Worm (Caenorhabditis elegans) whole organism, early embryonic: ENCODE results near the gene sulp-3.

Source experiments
- B0310.2 ChIP-seq: sonication (generic microtip); optimal IDR thresholded peaks from 2 replicates; lab custom pipeline; 2016; ENCODE audit warnings: mild to moderate bottlenecking, missing genetic modification characterization, missing compliant biosample characterization
- F13C5.2 ChIP-seq: sonication (generic microtip); optimal IDR thresholded peaks from 2 replicates; lab custom pipeline; 2017; ENCODE audit warnings: mild to moderate bottlenecking, missing genetic modification characterization, inconsistent platforms, missing compliant biosample characterization
- aly-1 ChIP-seq: sonication (generic microtip); optimal IDR thresholded peaks from 2 replicates; lab custom pipeline; 2016; ENCODE audit warnings: missing genetic modification characterization, missing compliant biosample characterization
- ama-1 ChIP-seq: fragments of 150-350 bp; optimal IDR thresholded peaks from 2 replicates; lab custom pipeline; 2014
- ceh-13 ChIP-seq: fragments of 200-800 bp; sonication (Bioruptor generic); optimal IDR thresholded peaks from 2 replicates; lab custom pipeline; 2018; ENCODE audit warnings: mild to moderate bottlenecking, missing genetic modification characterization, missing compliant biosample characterization
- ceh-36 ChIP-seq: sonication (generic microtip); optimal IDR thresholded peaks from 2 replicates; lab custom pipeline; 2016; ENCODE audit warnings: missing genetic modification characterization, inconsistent platforms, missing compliant biosample characterization
- ets-7 ChIP-seq: sonication (generic microtip); optimal IDR thresholded peaks from 2 replicates; lab custom pipeline; 2016; ENCODE audit warnings: missing genotype, missing genetic modification characterization, missing compliant biosample characterization
- flt-1 ChIP-seq: fragments of 200-800 bp; sonication (Bioruptor generic); IDR thresholded peaks from 2 replicates; pipeline ENCODE4 v1.3.6; 2022; ENCODE audit warnings: missing genetic modification characterization, missing compliant biosample characterization
- hmbx-1 ChIP-seq: sonication (generic microtip); optimal IDR thresholded peaks from 2 replicates; lab custom pipeline; 2016; ENCODE audit warnings: mild to moderate bottlenecking, missing genetic modification characterization, missing compliant biosample characterization
- hmg-4 ChIP-seq: fragments of 200-800 bp; sonication (Bioruptor generic); optimal IDR thresholded peaks from 2 replicates; lab custom pipeline; 2018; ENCODE audit warnings: mild to moderate bottlenecking, missing genetic modification characterization, missing compliant biosample characterization
- hnd-1 ChIP-seq: sonication (generic microtip); optimal IDR thresholded peaks from 2 replicates; lab custom pipeline; 2016; ENCODE audit warnings: missing genetic modification characterization, missing compliant biosample characterization
- pes-1 ChIP-seq: fragments of 200-800 bp; sonication (Bioruptor generic); IDR thresholded peaks from 2 replicates; pipeline ENCODE4 v1.3.6; 2022; ENCODE audit warnings: missing genetic modification reagents, missing genetic modification characterization, missing compliant biosample characterization
- scrt-1 ChIP-seq: fragments of 200-800 bp; sonication (Bioruptor generic); IDR thresholded peaks from 2 replicates; pipeline ENCODE4 v1.3.6; 2022; ENCODE audit warnings: missing genetic modification characterization, missing compliant biosample characterization
- sea-1 ChIP-seq: fragments of 200-800 bp; sonication (Bioruptor generic); conservative IDR thresholded peaks from 2 replicates; pipeline ENCODE4 v1.3.6; 2022; ENCODE audit warnings: missing genetic modification characterization, missing compliant biosample characterization
- tbx-11 ChIP-seq: fragments of 200-800 bp; sonication (Bioruptor generic); IDR thresholded peaks from 2 replicates; pipeline ENCODE4 v1.3.6; 2022; ENCODE audit warnings: missing genetic modification characterization, missing compliant biosample characterization
- tbx-37 ChIP-seq: fragments of 200-800 bp; sonication (Bioruptor generic); conservative IDR thresholded peaks from 2 replicates; pipeline ENCODE4 v1.3.6; 2022; ENCODE audit warnings: missing genetic modification reagents, missing genetic modification characterization, missing compliant biosample characterization
- tra-4 ChIP-seq: sonication (generic microtip); optimal IDR thresholded peaks from 2 replicates; lab custom pipeline; 2017; ENCODE audit warnings: missing genetic modification characterization, missing compliant biosample characterization

Gene sulp-3

DNA sequence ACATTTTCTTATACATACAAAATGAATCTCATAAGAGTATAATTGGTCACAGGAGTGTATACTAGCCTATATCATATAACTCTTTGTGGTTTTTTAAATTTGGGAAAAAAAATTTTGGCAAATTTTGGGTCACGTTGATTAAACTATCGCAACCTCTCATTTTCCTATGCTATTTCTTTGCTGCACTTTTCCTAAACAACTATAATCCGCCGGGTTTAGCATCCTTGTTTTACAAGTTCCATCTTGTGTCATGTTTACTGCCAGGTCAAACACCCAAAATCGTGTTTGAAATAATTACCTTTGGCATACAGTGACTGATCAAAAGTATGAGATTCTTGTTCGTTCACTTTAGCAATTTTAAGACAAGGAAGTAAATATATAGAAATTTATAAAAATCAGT is at the start of gene sulp-3:
TSS of gene sulp-3 (minus strand) at position 101 of the 400 bp plus-strand sequence.
- TF ChIP-seq ama-1 (lab: Kevin White, UChicago) = no peak
- no peak for TF ChIP-seq ets-7 (tag; lab: Kevin White, UChicago)
- no peak for TF ChIP-seq hnd-1 (tag; lab: Kevin White, UChicago)

DNA sequence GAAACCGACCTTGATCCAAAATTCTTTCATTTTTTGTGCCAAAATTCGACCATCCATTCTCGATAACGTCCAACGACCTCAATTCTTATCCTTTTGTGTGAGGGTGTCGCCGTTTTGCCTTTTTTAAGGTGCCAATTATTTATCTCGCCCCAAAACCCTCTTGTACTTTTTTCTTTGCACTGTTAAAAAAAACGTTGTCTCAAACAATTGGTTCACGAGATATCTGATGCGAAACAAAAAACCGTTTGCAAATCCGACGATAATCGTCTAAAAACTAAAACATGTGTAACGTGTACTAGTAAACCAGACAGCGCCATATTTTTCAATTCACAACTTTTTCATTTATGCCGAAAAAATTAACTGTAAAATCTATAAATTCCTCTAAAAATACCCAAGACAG is 49.1 kb upstream of the sulp-3 start, which contains the start of gene F16F9.3:
TSS of gene F16F9.3 (plus strand) at position 301 of the 400 bp plus-strand sequence.
- TF ChIP-seq pes-1 (no peak), ceh-13 (GFP tag; lab: Kevin White, UChicago) (no peak), tbx-11 (no peak), B0310.2 (no peak), ceh-36 (tag; lab: Kevin White, UChicago) (no peak), tbx-37 (GFP tag; lab: Robert Waterston, UW) (no peak), hmg-4 (no peak)

DNA sequence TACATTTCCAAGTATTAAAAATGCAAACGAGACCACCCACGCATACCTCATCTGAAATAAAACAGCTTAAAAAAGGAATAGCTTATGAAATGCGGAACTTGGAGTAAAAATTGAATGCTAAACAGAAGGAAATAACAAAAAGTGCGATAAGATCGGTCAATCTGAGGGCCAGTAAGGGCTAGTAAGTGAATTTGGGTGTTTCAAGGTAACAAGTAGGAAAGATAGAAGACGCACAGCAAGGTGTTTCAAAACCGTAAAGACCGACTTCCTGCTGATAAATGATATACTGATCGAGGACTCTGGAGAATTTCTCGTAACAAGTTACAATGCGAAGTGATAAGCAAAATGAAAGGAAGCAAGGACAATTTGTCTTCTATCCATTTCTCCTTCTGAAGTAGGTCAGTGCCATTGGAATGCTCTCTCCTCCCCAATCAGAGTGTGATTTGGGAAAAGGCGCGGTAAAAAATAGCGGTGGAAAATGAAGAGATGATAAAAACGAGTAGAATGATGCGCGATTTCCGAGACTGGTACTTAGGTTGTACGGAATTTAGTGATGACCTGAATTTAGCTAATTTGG is 47.5 kb upstream of the sulp-3 start, which contains the start of gene dpy-6:
TSS of gene dpy-6 (minus strand) at position 51 of the 577 bp plus-strand sequence.
- no peak for TF ChIP-seq ceh-36 (tag; lab: Kevin White, UChicago)
- TF ChIP-seq scrt-1 (GFP tag; lab: Robert Waterston, UW) = no peak
- no peak for TF ChIP-seq F13C5.2 (tag; lab: Kevin White, UChicago)
- TF ChIP-seq pes-1 = no peak
- TF ChIP-seq ama-1 (lab: Kevin White, UChicago) = no peak
- no peak for TF ChIP-seq tra-4 (tag; lab: Kevin White, UChicago)
- no peak for TF ChIP-seq tbx-11
- TF ChIP-seq hmg-4 = no peak
- no peak for TF ChIP-seq ets-7 (tag; lab: Kevin White, UChicago)
- TF ChIP-seq tbx-37 (GFP tag; lab: Robert Waterston, UW) = no peak
- no peak for TF ChIP-seq B0310.2
- TF ChIP-seq sea-1 (GFP tag; lab: Robert Waterston, UW) = no peak
- TF ChIP-seq hnd-1 (tag; lab: Kevin White, UChicago) = no peak

DNA sequence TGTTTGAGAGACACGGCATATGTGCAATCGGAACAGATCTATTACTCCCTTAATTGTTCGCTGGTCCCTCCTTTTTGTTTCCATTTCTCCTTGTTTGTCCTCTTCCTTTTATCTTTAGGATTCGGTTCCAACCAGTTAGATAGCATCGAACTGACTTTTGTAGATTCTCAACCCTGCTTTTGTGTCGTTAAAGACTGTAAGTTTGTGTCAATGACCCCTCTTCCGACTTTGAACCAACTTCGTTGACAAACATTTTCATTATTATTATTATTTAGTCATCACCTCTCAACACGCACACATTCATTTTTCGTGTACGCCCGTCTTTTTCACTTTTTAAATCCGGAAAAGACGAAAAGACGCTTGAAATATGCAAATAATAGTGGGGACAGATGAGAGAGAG is 37.9 kb upstream of the sulp-3 start, which contains the start of gene F16F9.1:
TSS of gene F16F9.1 (plus strand) at position 301 of the 400 bp plus-strand sequence.
- no peak for TF ChIP-seq B0310.2
- no peak for TF ChIP-seq ceh-13 (GFP tag; lab: Kevin White, UChicago)
- TF ChIP-seq scrt-1 (GFP tag; lab: Robert Waterston, UW) = no peak
- no peak for TF ChIP-seq tbx-11
- no peak for TF ChIP-seq tra-4 (tag; lab: Kevin White, UChicago)
- no peak for TF ChIP-seq F13C5.2 (tag; lab: Kevin White, UChicago)
- no peak for TF ChIP-seq tbx-37 (GFP tag; lab: Robert Waterston, UW)

DNA sequence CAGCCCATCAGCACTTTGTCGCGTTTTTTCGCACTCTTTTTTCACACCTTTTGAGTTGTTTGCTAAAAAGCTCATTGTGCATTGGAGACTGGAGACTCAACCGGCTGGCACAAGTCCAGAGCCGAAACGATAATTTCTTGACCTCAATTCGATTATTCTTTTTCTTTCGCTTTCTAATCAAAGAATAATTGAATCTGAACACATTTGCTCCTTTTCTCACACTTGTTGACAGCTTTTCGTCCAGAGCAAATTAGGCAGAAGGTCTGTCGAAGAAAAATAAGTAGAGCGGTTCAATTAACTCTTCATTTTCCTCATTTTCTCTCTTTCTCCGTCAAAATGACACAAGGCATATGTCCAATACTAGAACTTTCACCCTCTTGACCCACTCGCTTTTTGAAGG is 36.8 kb upstream of the sulp-3 start:
- TF ChIP-seq aly-1 (tag; lab: Kevin White, UChicago) = no peak
- TF ChIP-seq flt-1 (GFP tag; lab: Robert Waterston, UW) = no peak
- no peak for TF ChIP-seq tra-4 (tag; lab: Kevin White, UChicago)
- TF ChIP-seq ceh-36 (tag; lab: Kevin White, UChicago) = no peak
- TF ChIP-seq sea-1 (GFP tag; lab: Robert Waterston, UW) = no peak
- no peak for TF ChIP-seq ama-1 (lab: Kevin White, UChicago)
- no peak for TF ChIP-seq tbx-11
- no peak for TF ChIP-seq ceh-13 (GFP tag; lab: Kevin White, UChicago)
- TF ChIP-seq hmbx-1 (tag; lab: Kevin White, UChicago) = no peak
- TF ChIP-seq hnd-1 (tag; lab: Kevin White, UChicago) = no peak
- no peak for TF ChIP-seq tbx-37 (GFP tag; lab: Robert Waterston, UW)

DNA sequence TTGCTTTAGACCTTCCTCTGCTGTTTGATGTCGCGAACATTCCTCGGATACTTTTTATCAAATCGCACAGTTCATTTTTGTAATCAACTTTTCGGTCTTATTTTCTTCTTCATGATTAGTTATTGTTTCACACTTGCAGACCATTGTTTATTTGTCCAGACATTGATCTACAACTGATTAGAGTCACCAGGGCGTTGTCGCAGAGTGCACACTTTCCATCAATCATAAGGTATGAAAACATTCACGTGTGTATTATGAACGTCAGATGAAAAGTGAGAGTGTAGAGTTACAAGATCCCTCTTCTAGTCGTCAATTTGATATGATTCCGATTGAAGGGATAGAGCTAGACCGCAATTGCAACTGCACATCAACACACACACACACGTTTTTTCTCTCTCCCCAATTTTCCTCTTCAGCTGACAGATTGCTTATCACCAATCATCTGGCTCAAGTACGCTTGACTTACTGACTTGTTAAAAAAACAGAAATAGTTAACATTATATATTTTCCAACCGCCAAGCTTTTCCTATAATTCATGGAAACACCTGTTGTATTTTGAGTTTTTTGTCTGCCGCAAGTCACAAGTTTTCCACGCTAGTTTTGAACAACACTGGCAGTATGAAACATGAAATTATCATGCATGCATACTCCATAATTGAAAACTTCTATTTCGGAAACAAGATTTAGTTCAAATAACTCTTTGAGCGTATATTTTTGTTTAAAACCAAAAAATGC is 32.0 kb upstream of the sulp-3 start:
- TF ChIP-seq ets-7 (tag; lab: Kevin White, UChicago) = no peak
- no peak for TF ChIP-seq flt-1 (GFP tag; lab: Robert Waterston, UW)
- TF ChIP-seq sea-1 (GFP tag; lab: Robert Waterston, UW) = no peak
- TF ChIP-seq hnd-1 (tag; lab: Kevin White, UChicago) = no peak
- TF ChIP-seq hmg-4 = no peak
- TF ChIP-seq tbx-11 = no peak
- no peak for TF ChIP-seq F13C5.2 (tag; lab: Kevin White, UChicago)
- TF ChIP-seq tra-4 (tag; lab: Kevin White, UChicago) = no peak
- TF ChIP-seq aly-1 (tag; lab: Kevin White, UChicago) = no peak
- no peak for TF ChIP-seq ceh-13 (GFP tag; lab: Kevin White, UChicago)
- TF ChIP-seq scrt-1 (GFP tag; lab: Robert Waterston, UW) = no peak
- TF ChIP-seq ama-1 (lab: Kevin White, UChicago) = no peak
- no peak for TF ChIP-seq pes-1
- no peak for TF ChIP-seq tbx-37 (GFP tag; lab: Robert Waterston, UW)
- TF ChIP-seq B0310.2 = no peak

DNA sequence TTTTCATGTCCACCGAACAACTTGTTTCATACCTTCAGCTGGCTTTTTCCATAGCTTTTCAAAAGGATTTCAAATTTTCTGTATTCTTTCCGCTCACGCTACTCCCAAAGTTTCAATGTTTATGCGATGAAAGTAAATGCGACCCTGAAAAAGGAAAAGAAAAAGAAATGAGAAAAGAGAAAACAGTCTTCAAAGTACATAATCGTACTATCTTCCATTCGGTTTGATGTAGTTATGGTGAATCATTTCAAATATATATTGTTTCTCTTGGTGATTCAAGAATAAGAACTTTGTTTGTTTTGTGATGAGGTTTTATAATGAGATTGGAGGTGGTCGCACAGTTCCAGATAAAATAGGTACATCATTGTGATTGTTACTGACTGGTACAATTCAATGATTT is 30.6 kb upstream of the sulp-3 start:
- TF ChIP-seq pes-1 (no peak), B0310.2 (no peak), ets-7 (tag; lab: Kevin White, UChicago) (no peak), tra-4 (tag; lab: Kevin White, UChicago) (no peak)

DNA sequence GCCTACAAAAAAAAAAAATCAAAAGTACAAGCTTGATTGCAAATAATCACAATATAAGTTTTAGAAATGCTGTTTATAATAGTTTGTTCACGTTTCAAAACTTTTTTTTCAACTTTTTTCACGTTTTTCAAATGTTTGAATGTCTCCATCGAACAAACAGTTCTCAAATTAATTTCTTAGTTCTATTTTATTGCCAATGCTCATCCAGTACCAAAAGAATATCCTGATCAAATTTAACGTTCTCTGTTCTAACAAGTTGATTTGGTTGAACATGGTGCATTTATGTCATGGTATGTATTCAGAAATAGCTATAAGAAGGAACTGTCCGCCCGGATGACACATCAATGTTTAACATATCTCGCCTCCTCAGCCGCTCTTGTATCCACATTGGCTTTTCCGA is 24.2 kb upstream of the sulp-3 start, which contains the start of gene kin-9:
TSS of gene kin-9 (plus strand) at position 301 of the 400 bp plus-strand sequence.
- no peak for TF ChIP-seq ama-1 (lab: Kevin White, UChicago)
- TF ChIP-seq tra-4 (tag; lab: Kevin White, UChicago) = no peak
- no peak for TF ChIP-seq hnd-1 (tag; lab: Kevin White, UChicago)
- no peak for TF ChIP-seq tbx-37 (GFP tag; lab: Robert Waterston, UW)
- TF ChIP-seq hmbx-1 (tag; lab: Kevin White, UChicago) = no peak
- no peak for TF ChIP-seq B0310.2
- TF ChIP-seq ceh-13 (GFP tag; lab: Kevin White, UChicago) = no peak
- TF ChIP-seq ceh-36 (tag; lab: Kevin White, UChicago) = no peak
- TF ChIP-seq hmg-4 = no peak
- no peak for TF ChIP-seq pes-1
- no peak for TF ChIP-seq tbx-11
- TF ChIP-seq scrt-1 (GFP tag; lab: Robert Waterston, UW) = no peak
